Fruit fly (Drosophila melanogaster) whole organism, embryonic: ENCODE measurements around the gene Setx.

Experiments
- Atf3 ChIP-seq: fragments of 200-800 bp; sonication (Bioruptor generic); optimal IDR thresholded peaks from 3 replicates; lab custom pipeline; 2016; ENCODE audit warnings: missing biosample characterization, missing genetic modification characterization
- B-H1 ChIP-seq: fragments of 200-800 bp; sonication (Bioruptor generic); IDR thresholded peaks from 3 replicates; pipeline ENCODE4 v1.3.6; 2022; ENCODE audit warnings: missing biosample characterization, missing genetic modification characterization
- CG10209 ChIP-seq: fragments of 200-800 bp; sonication (Bioruptor generic); optimal IDR thresholded peaks from 3 replicates; lab custom pipeline; 2017; ENCODE audit warnings: missing biosample characterization, mild to moderate bottlenecking, missing genetic modification characterization, missing genetic modification reagents
- CG11695 ChIP-seq: fragments of 200-800 bp; sonication (Bioruptor generic); IDR thresholded peaks from 3 replicates; pipeline ENCODE4 v1.3.6; 2022; ENCODE audit warnings: missing biosample characterization, missing genetic modification characterization
- CG13287 ChIP-seq: fragments of 200-800 bp; sonication (Bioruptor generic); IDR thresholded peaks from 2 replicates; pipeline ENCODE4 v1.3.6; 2022; ENCODE audit warnings: missing biosample characterization, missing genetic modification characterization; ENCODE audit not compliant: partially characterized antibody
- CG13894 ChIP-seq: fragments of 200-800 bp; sonication (Bioruptor generic); optimal IDR thresholded peaks from 3 replicates; lab custom pipeline; 2018; ENCODE audit warnings: missing biosample characterization, mild to moderate bottlenecking, missing genetic modification characterization, moderate library complexity
- CG15601 ChIP-seq: fragments of 200-800 bp; sonication (Bioruptor generic); optimal IDR thresholded peaks from 3 replicates; lab custom pipeline; 2019; ENCODE audit warnings: missing biosample characterization, mild to moderate bottlenecking, missing genetic modification characterization, moderate library complexity
- CG1647 ChIP-seq: fragments of 200-800 bp; sonication (Bioruptor generic); optimal IDR thresholded peaks from 3 replicates; lab custom pipeline; 2016; ENCODE audit warnings: missing biosample characterization, missing genetic modification characterization
- CG16863 ChIP-seq: fragments of 200-800 bp; sonication (Bioruptor generic); optimal IDR thresholded peaks from 3 replicates; lab custom pipeline; 2016; ENCODE audit warnings: missing biosample characterization, missing genetic modification characterization
- CG1792 ChIP-seq: fragments of 200-800 bp; sonication (Bioruptor generic); optimal IDR thresholded peaks from 2 replicates; lab custom pipeline; 2016; ENCODE audit warnings: missing biosample characterization, missing genetic modification characterization
- CG18476 ChIP-seq: fragments of 200-800 bp; sonication (Bioruptor generic); optimal IDR thresholded peaks from 2 replicates; lab custom pipeline; 2016; ENCODE audit warnings: missing biosample characterization, mild to moderate bottlenecking, missing genetic modification characterization
- CG18764 ChIP-seq: fragments of 200-800 bp; sonication (Bioruptor generic); optimal IDR thresholded peaks from 3 replicates; lab custom pipeline; 2016; ENCODE audit warnings: missing biosample characterization, missing genetic modification characterization
- CG2120 ChIP-seq: fragments of 200-800 bp; sonication (Bioruptor generic); optimal IDR thresholded peaks from 3 replicates; lab custom pipeline; 2016; ENCODE audit warnings: missing biosample characterization, missing genetic modification characterization
- CG2129 ChIP-seq: fragments of 200-800 bp; sonication (Bioruptor generic); IDR thresholded peaks from 2 replicates; pipeline ENCODE4 v1.3.6; 2022; ENCODE audit warnings: missing biosample characterization, missing genetic modification characterization; ENCODE audit not compliant: partially characterized antibody
- CG31441 ChIP-seq: fragments of 200-800 bp; sonication (Bioruptor generic); IDR thresholded peaks from 2 replicates; pipeline ENCODE4 v1.3.6; 2022; ENCODE audit warnings: missing biosample characterization, missing genetic modification characterization
- CG34224 ChIP-seq: fragments of 200-800 bp; sonication (Bioruptor generic); IDR thresholded peaks from 3 replicates; pipeline ENCODE4 v1.3.6; 2022; ENCODE audit warnings: missing biosample characterization, missing genetic modification characterization; ENCODE audit not compliant: partially characterized antibody
- CG8765 ChIP-seq: fragments of 200-800 bp; sonication (Bioruptor generic); IDR thresholded peaks from 2 replicates; pipeline ENCODE4 v1.3.6; 2022; ENCODE audit warnings: missing biosample characterization, missing genetic modification characterization
- CG8944 ChIP-seq: fragments of 200-800 bp; sonication (Bioruptor generic); optimal IDR thresholded peaks from 3 replicates; lab custom pipeline; 2016; ENCODE audit warnings: missing biosample characterization, missing genetic modification characterization
- CTCF ChIP-seq: fragments of 200-800 bp; sonication (Bioruptor generic); optimal IDR thresholded peaks from 2 replicates; lab custom pipeline; 2017; ENCODE audit warnings: missing biosample characterization, mild to moderate bottlenecking, missing genetic modification characterization, moderate library complexity
- Dref ChIP-seq: fragments of 200-800 bp; sonication (Bioruptor generic); IDR thresholded peaks from 2 replicates; pipeline ENCODE4 v1.3.6; 2022; ENCODE audit warnings: missing biosample characterization, missing genetic modification characterization
- Drgx ChIP-seq: fragments of 200-800 bp; sonication (Bioruptor generic); IDR thresholded peaks from 2 replicates; pipeline ENCODE4 v1.3.6; 2022; ENCODE audit warnings: missing biosample characterization, missing genetic modification characterization
- Fer1 ChIP-seq: fragments of 200-800 bp; sonication (Bioruptor generic); optimal IDR thresholded peaks from 2 replicates; lab custom pipeline; 2017; ENCODE audit warnings: missing biosample characterization, mild to moderate bottlenecking, missing genetic modification characterization
- Hand ChIP-seq: fragments of 200-800 bp; sonication (Bioruptor generic); optimal IDR thresholded peaks from 2 replicates; lab custom pipeline; 2017; ENCODE audit warnings: mild to moderate bottlenecking, missing biosample characterization, missing genetic modification reagents, missing genetic modification characterization
- Hr39 ChIP-seq: fragments of >200 bp; optimal IDR thresholded peaks from 2 replicates; lab custom pipeline; 2017
- NC2α ChIP-seq: fragments of 200-800 bp; sonication (Bioruptor generic); optimal IDR thresholded peaks from 2 replicates; lab custom pipeline; 2016; ENCODE audit warnings: missing biosample characterization, missing genetic modification characterization
- Rx ChIP-seq: fragments of 200-800 bp; sonication (Bioruptor generic); IDR thresholded peaks from 2 replicates; pipeline ENCODE4 v1.3.6; 2022; ENCODE audit warnings: missing biosample characterization, missing genetic modification characterization
- aop ChIP-seq: fragments of 200-800 bp; sonication (Bioruptor generic); IDR thresholded peaks from 2 replicates; pipeline ENCODE4 v1.3.6; 2022; ENCODE audit warnings: missing biosample characterization, missing genetic modification characterization
- ap ChIP-seq: fragments of 200-800 bp; sonication (Bioruptor generic); IDR thresholded peaks from 2 replicates; pipeline ENCODE4 v1.3.6; 2022; ENCODE audit warnings: missing biosample characterization, missing genetic modification characterization
- caup ChIP-seq: fragments of 200-800 bp; sonication (Bioruptor generic); optimal IDR thresholded peaks from 3 replicates; lab custom pipeline; 2017; ENCODE audit warnings: missing biosample characterization, mild to moderate bottlenecking, missing genetic modification characterization, moderate library complexity; ENCODE audit not compliant: severe bottlenecking
- ci ChIP-seq: fragments of 200-800 bp; sonication (Bioruptor generic); IDR thresholded peaks from 3 replicates; pipeline ENCODE4 v1.3.6; 2022; ENCODE audit warnings: missing biosample characterization, missing genetic modification characterization
- da ChIP-seq: fragments of 200-800 bp; sonication (Bioruptor generic); optimal IDR thresholded peaks from 2 replicates; lab custom pipeline; 2016; ENCODE audit warnings: missing biosample characterization, missing genetic modification characterization
- dmrt11E ChIP-seq: fragments of 200-800 bp; sonication (Bioruptor generic); optimal IDR thresholded peaks from 3 replicates; lab custom pipeline; 2018; ENCODE audit warnings: missing biosample characterization, mild to moderate bottlenecking, missing genetic modification characterization, moderate library complexity
- en ChIP-seq: fragments of 200-800 bp; sonication (Bioruptor generic); optimal IDR thresholded peaks from 2 replicates; lab custom pipeline; 2016; ENCODE audit warnings: missing biosample characterization, missing genetic modification characterization
- fu2 ChIP-seq: fragments of 200-800 bp; sonication (Bioruptor generic); optimal IDR thresholded peaks from 2 replicates; lab custom pipeline; 2016; ENCODE audit warnings: missing biosample characterization, missing genetic modification characterization
- gsb-n ChIP-seq: fragments of 200-800 bp; sonication (Bioruptor generic); optimal IDR thresholded peaks from 3 replicates; lab custom pipeline; 2018; ENCODE audit warnings: missing biosample characterization, mild to moderate bottlenecking, missing genetic modification characterization
- hbn ChIP-seq: fragments of 200-800 bp; sonication (Bioruptor generic); IDR thresholded peaks from 2 replicates; pipeline ENCODE4 v1.3.6; 2022; ENCODE audit warnings: missing biosample characterization, missing genetic modification characterization; ENCODE audit not compliant: partially characterized antibody
- hkb ChIP-seq, 2 experiments: fragments of 200-800 bp in 1 of 2; fragments of >200 bp in 1 of 2; sonication (Bioruptor generic) in 1 of 2; IDR thresholded peaks in 1 of 2; optimal IDR thresholded peaks in 1 of 2; 2 replicates each; pipeline versions ENCODE4 v1.3.6 to Lab custom; 2017 to 2022; ENCODE audit warnings: missing biosample characterization in 1 of 2, missing genetic modification characterization in 1 of 2
- lbe ChIP-seq: fragments of 200-800 bp; sonication (Bioruptor generic); optimal IDR thresholded peaks from 2 replicates; lab custom pipeline; 2016; ENCODE audit warnings: missing biosample characterization, mild to moderate bottlenecking, missing genetic modification characterization
- lov ChIP-seq, 2 experiments: fragments of 200-800 bp in 1 of 2; fragments of >200 bp in 1 of 2; sonication (Bioruptor generic) in 1 of 2; IDR thresholded peaks in 1 of 2; optimal IDR thresholded peaks in 1 of 2; 2 replicates in 1 of 2; 3 replicates in 1 of 2; pipeline versions ENCODE4 v1.3.6 to Lab custom; 2017 to 2022; ENCODE audit warnings: missing biosample characterization in 1 of 2, missing genetic modification characterization in 1 of 2
- nmo ChIP-seq: fragments of 200-800 bp; sonication (Bioruptor generic); optimal IDR thresholded peaks from 2 replicates; lab custom pipeline; 2018; ENCODE audit warnings: missing biosample characterization, mild to moderate bottlenecking, missing genetic modification characterization, moderate library complexity
- pan ChIP-seq, 4 experiments: fragments of >200 bp in 3 of 4; fragments of 200-800 bp in 1 of 4; sonication (Bioruptor generic) in 1 of 4; optimal IDR thresholded peaks in 3 of 4; IDR thresholded peaks in 1 of 4; 2 replicates each; pipeline versions ENCODE4 v1.3.6 to Lab custom; 2017 to 2022; ENCODE audit warnings: missing biosample characterization in 2 of 4, missing genetic modification characterization in 2 of 4, mixed read lengths in 1 of 4
- pb ChIP-seq: fragments of 200-800 bp; sonication (Bioruptor generic); optimal IDR thresholded peaks from 3 replicates; lab custom pipeline; 2016; ENCODE audit warnings: missing biosample characterization, missing genetic modification characterization
- sd ChIP-seq: fragments of 200-800 bp; sonication (Bioruptor generic); optimal IDR thresholded peaks from 3 replicates; lab custom pipeline; 2018; ENCODE audit warnings: missing biosample characterization, mild to moderate bottlenecking, missing genetic modification characterization, moderate library complexity
- sisA ChIP-seq: fragments of 200-800 bp; sonication (Bioruptor generic); IDR thresholded peaks from 2 replicates; pipeline ENCODE4 v1.3.6; 2022; ENCODE audit warnings: missing biosample characterization, missing genetic modification characterization
- slbo ChIP-seq: fragments of 200-800 bp; sonication (Bioruptor generic); IDR thresholded peaks from 2 replicates; pipeline ENCODE4 v1.3.6; 2022; ENCODE audit warnings: missing biosample characterization, missing genetic modification characterization
- tgo ChIP-seq: fragments of 200-800 bp; sonication (Bioruptor generic); IDR thresholded peaks from 3 replicates; pipeline ENCODE4 v1.3.6; 2022; ENCODE audit warnings: missing biosample characterization, missing genetic modification characterization
- tll ChIP-seq, 2 experiments: fragments of 200-800 bp in 1 of 2; fragments of >200 bp in 1 of 2; sonication (Bioruptor generic) in 1 of 2; optimal IDR thresholded peaks; 2 replicates each; lab custom pipeline; 2017 to 2019; ENCODE audit warnings: missing biosample characterization in 2 of 2, missing genetic modification characterization in 2 of 2, mild to moderate bottlenecking in 1 of 2, moderate library complexity in 1 of 2
- ttk ChIP-seq: fragments of 200-800 bp; sonication (Bioruptor generic); IDR thresholded peaks from 2 replicates; pipeline ENCODE4 v2.1.2; 2022; ENCODE audit warnings: missing biosample characterization, missing genetic modification characterization
- z ChIP-seq: fragments of 200-800 bp; sonication (Bioruptor generic); IDR thresholded peaks from 3 replicates; pipeline ENCODE4 v1.3.6; 2022; ENCODE audit warnings: missing biosample characterization, missing genetic modification characterization
- zen2 ChIP-seq: fragments of 200-800 bp; sonication (Bioruptor generic); IDR thresholded peaks from 3 replicates; pipeline ENCODE4 v1.3.6; 2022; ENCODE audit warnings: missing biosample characterization, missing genetic modification characterization; ENCODE audit not compliant: partially characterized antibody

Setx gene

DNA sequence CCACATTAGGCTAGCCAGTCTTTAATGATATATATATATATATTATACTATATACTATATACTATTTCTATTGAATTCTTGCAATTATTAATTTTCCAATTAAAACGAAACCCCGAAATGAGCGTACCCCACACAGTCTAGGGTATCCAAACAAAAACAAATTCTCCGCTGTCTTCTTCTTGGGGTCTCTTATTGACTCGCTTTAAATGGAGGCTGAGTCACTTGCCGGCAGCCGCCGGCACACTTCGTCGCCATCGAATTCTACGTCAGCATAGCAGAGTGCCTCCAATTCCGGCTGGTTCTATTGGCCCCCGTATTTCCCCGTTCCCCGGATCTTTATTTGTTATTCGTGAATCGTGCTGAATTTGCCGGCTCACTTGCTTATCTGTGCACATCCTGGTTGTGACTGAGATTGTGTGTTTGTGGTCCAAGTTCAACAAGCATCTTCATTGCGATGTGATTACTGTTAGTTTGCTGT, 42.6 kb downstream of the Setx start:
- TF ChIP-seq hbn (GFP tag; lab: Robert Waterston, UW) (no peak), Hr39 (lab: Kevin White, UChicago) (no peak), CG15601 (tag; lab: Kevin White, UChicago) (no peak), lov (optimal IDR thresholded peaks at IDR 0.05; lab: Kevin White, UChicago) (no peak), lov (GFP tag; IDR thresholded peaks at IDR 0.05; lab: Robert Waterston, UW) (no peak), ttk (GFP tag; lab: Robert Waterston, UW) (no peak), sd (tag; lab: Kevin White, UChicago) (peak; percentile 74), CTCF (no peak), tll (GFP tag; optimal IDR thresholded peaks at IDR 0.05; lab: Kevin White, UChicago) (no peak), Rx (GFP tag; lab: Robert Waterston, UW) (no peak), NC2α (GFP tag; lab: Kevin White, UChicago) (no peak), pan (optimal IDR thresholded peaks at IDR 0.05; lab: Kevin White, UChicago) (no peak), pan (GFP tag; optimal IDR thresholded peaks at IDR 0.05 in 1 of 2, IDR thresholded peaks at IDR 0.05 in 1 of 2) (peak in 1 of 2 experiments; percentile 46), CG16863 (no peak), lbe (GFP tag; lab: Kevin White, UChicago) (no peak), CG1647 (no peak), Atf3 (no peak), CG1792 (GFP tag; lab: Kevin White, UChicago) (no peak), zen2 (GFP tag; lab: Robert Waterston, UW) (no peak), Dref (no peak), Hand (no peak), CG18476 (GFP tag; lab: Kevin White, UChicago) (no peak), CG10209 (GFP tag; lab: Kevin White, UChicago) (peak; percentile 36), CG2120 (GFP tag; lab: Kevin White, UChicago) (peak; percentile 12), Fer1 (GFP tag; lab: Kevin White, UChicago) (no peak), ap (GFP tag; lab: Robert Waterston, UW) (no peak), da (GFP tag; lab: Kevin White, UChicago) (no peak), CG34224 (no peak), caup (GFP tag; lab: Kevin White, UChicago) (no peak), aop (GFP tag; lab: Robert Waterston, UW) (no peak), CG18764 (GFP tag; lab: Kevin White, UChicago) (no peak), CG13894 (peak; percentile 73), Drgx (GFP tag; lab: Robert Waterston, UW) (no peak), fu2 (GFP tag; lab: Kevin White, UChicago) (no peak), CG2129 (GFP tag; lab: Robert Waterston, UW) (no peak), B-H1 (GFP tag; lab: Robert Waterston, UW) (no peak), CG8944 (no peak), ci (GFP tag; lab: Robert Waterston, UW) (peak; percentile 38; the same call in 1 of the 3 replicates), z (GFP tag; lab: Robert Waterston, UW) (no peak), dmrt11E (tag; lab: Kevin White, UChicago) (no peak), sisA (GFP tag; lab: Robert Waterston, UW) (no peak), en (GFP tag; lab: Kevin White, UChicago) (no peak), gsb-n (tag; lab: Kevin White, UChicago) (no peak), pb (GFP tag; lab: Kevin White, UChicago) (no peak), CG13287 (GFP tag; lab: Robert Waterston, UW) (no peak), hkb (optimal IDR thresholded peaks at IDR 0.05; lab: Kevin White, UChicago) (no peak), hkb (GFP tag; IDR thresholded peaks at IDR 0.05; lab: Robert Waterston, UW) (no peak), nmo (GFP tag; lab: Kevin White, UChicago) (no peak), CG8765 (no peak), CG31441 (GFP tag; lab: Robert Waterston, UW) (0 out of 2 replicates have a peak, but pooled peaks have one; percentile 36), CG11695 (peak; percentile 20; the same call in 1 of the 3 replicates), tgo (GFP tag; lab: Robert Waterston, UW) (no peak), slbo (GFP tag; lab: Robert Waterston, UW) (peak; percentile 55)
